Worm (Caenorhabditis elegans) whole organism, L1 larva: Measurements from ENCODE around the gene D1054.8.

ENCODE experiments used
- ama-1 ChIP-seq: fragments of 150-350 bp; optimal IDR thresholded peaks from 2 replicates; lab custom pipeline; 2014
- blmp-1 ChIP-seq: fragments of 150-350 bp; optimal IDR thresholded peaks from 2 replicates; lab custom pipeline; 2014; ENCODE audit warnings: missing biosample characterization, missing genetic modification characterization
- ceh-82 ChIP-seq, 3 experiments: fragments of 150-350 bp in 1 of 3; sonication (generic microtip) in 2 of 3; optimal IDR thresholded peaks; 2 replicates each; lab custom pipeline; 2014 to 2017; ENCODE audit warnings: missing biosample characterization in 3 of 3, missing genetic modification characterization in 3 of 3
- ceh-88 ChIP-seq: fragments of 200-800 bp; sonication (Bioruptor generic); IDR thresholded peaks from 2 replicates; pipeline ENCODE4 v1.3.6; 2022; ENCODE audit warnings: missing genetic modification characterization, missing compliant biosample characterization
- dpl-1 ChIP-seq, 3 experiments: fragments of 150-350 bp in 2 of 3; sonication (generic microtip) in 1 of 3; optimal IDR thresholded peaks; 2 replicates each; lab custom pipeline; 2014 to 2017; ENCODE audit warnings: missing biosample characterization in 3 of 3, missing genetic modification characterization in 3 of 3, missing genetic modification reagents in 3 of 3
- dsc-1 ChIP-seq: sonication (generic microtip); optimal IDR thresholded peaks from 2 replicates; lab custom pipeline; 2016; ENCODE audit warnings: mild to moderate bottlenecking, missing genetic modification characterization, missing compliant biosample characterization
- efl-1 ChIP-seq, 4 experiments: fragments of 150-350 bp; optimal IDR thresholded peaks in 3 of 4; peaks in 1 of 4; 1 replicate in 1 of 4; 2 replicates in 3 of 4; lab custom pipeline; 2014; ENCODE audit warnings: missing biosample characterization in 2 of 4, missing genetic modification characterization in 2 of 4, missing genetic modification reagents in 2 of 4
- efl-3 ChIP-seq: fragments of 200-800 bp; sonication (Bioruptor generic); optimal IDR thresholded peaks from 2 replicates; lab custom pipeline; 2018; ENCODE audit warnings: mild to moderate bottlenecking, missing genetic modification characterization, missing compliant biosample characterization
- egl-13 ChIP-seq: sonication (generic microtip); optimal IDR thresholded peaks from 2 replicates; lab custom pipeline; 2016; ENCODE audit warnings: missing genotype, missing genetic modification reagents, missing genetic modification characterization, missing compliant biosample characterization
- egl-27 ChIP-seq, 2 experiments: fragments of 150-350 bp in 1 of 2; sonication (generic microtip); optimal IDR thresholded peaks; 3 replicates each; lab custom pipeline; 2017 to 2018; ENCODE audit warnings: missing biosample characterization in 2 of 2, missing genetic modification characterization in 2 of 2, missing genetic modification reagents in 2 of 2
- elt-2 ChIP-seq: sonication (generic microtip); optimal IDR thresholded peaks from 2 replicates; lab custom pipeline; 2016; ENCODE audit warnings: missing genetic modification characterization, mild to moderate bottlenecking, inconsistent platforms, missing compliant biosample characterization, missing genetic modification reagents
- fkh-4 ChIP-seq: sonication (generic microtip); optimal IDR thresholded peaks from 2 replicates; lab custom pipeline; 2016; ENCODE audit warnings: missing compliant biosample characterization, missing genetic modification characterization, borderline replicate concordance
- hlh-17 ChIP-seq: fragments of 200-800 bp; sonication (Bioruptor generic); optimal IDR thresholded peaks from 2 replicates; lab custom pipeline; 2018; ENCODE audit warnings: missing genetic modification characterization, mild to moderate bottlenecking, missing compliant biosample characterization, moderate library complexity, borderline replicate concordance
- hlh-4 ChIP-seq: sonication (generic microtip); optimal IDR thresholded peaks from 2 replicates; lab custom pipeline; 2016; ENCODE audit warnings: mild to moderate bottlenecking, missing genetic modification characterization, missing compliant biosample characterization
- jun-1 ChIP-seq: fragments of 150-350 bp; optimal IDR thresholded peaks from 2 replicates; lab custom pipeline; 2014; ENCODE audit warnings: missing biosample characterization, missing genetic modification reagents, missing genetic modification characterization
- lin-13 ChIP-seq: fragments of 150-350 bp; optimal IDR thresholded peaks from 2 replicates; lab custom pipeline; 2014; ENCODE audit warnings: missing biosample characterization, missing genetic modification reagents, missing genetic modification characterization
- lin-14 ChIP-seq: fragments of 200-800 bp; sonication (Bioruptor generic); optimal IDR thresholded peaks from 2 replicates; lab custom pipeline; 2018; ENCODE audit warnings: mild to moderate bottlenecking, missing genetic modification characterization, moderate library complexity, missing compliant biosample characterization
- lin-35 ChIP-seq, 2 experiments: fragments of 150-350 bp; optimal IDR thresholded peaks; 2 replicates each; lab custom pipeline; 2014; ENCODE audit warnings: missing biosample characterization in 2 of 2, missing genetic modification characterization in 2 of 2, missing genetic modification reagents in 2 of 2
- lsy-2 ChIP-seq, 2 experiments: fragments of 150-350 bp; optimal IDR thresholded peaks; 2 replicates each; lab custom pipeline; 2014; ENCODE audit warnings: missing biosample characterization in 2 of 2, missing genetic modification characterization in 2 of 2
- mab-9 ChIP-seq: fragments of 200-800 bp; sonication (Bioruptor generic); IDR thresholded peaks from 2 replicates; pipeline ENCODE4 v1.3.6; 2022; ENCODE audit warnings: missing genetic modification reagents, missing genetic modification characterization, missing compliant biosample characterization
- mep-1 ChIP-seq: fragments of 150-350 bp; optimal IDR thresholded peaks from 2 replicates; lab custom pipeline; 2014; ENCODE audit warnings: missing biosample characterization, missing genetic modification characterization
- nhr-11 ChIP-seq: fragments of 150-350 bp; optimal IDR thresholded peaks from 2 replicates; lab custom pipeline; 2014; ENCODE audit warnings: missing biosample characterization, missing genetic modification characterization
- nhr-12 ChIP-seq: sonication (generic microtip); optimal IDR thresholded peaks from 2 replicates; lab custom pipeline; 2017; ENCODE audit warnings: missing biosample characterization, missing genetic modification characterization
- nhr-19 ChIP-seq: fragments of 200-800 bp; sonication (Bioruptor generic); conservative IDR thresholded peaks from 2 replicates; pipeline ENCODE4 v1.3.6; 2022; ENCODE audit warnings: missing genetic modification characterization, missing compliant biosample characterization
- nhr-71 ChIP-seq: sonication (generic microtip); optimal IDR thresholded peaks from 2 replicates; lab custom pipeline; 2016; ENCODE audit warnings: mild to moderate bottlenecking, missing genetic modification characterization, moderate library complexity, missing compliant biosample characterization
- nhr-84 ChIP-seq: sonication (generic microtip); optimal IDR thresholded peaks from 2 replicates; lab custom pipeline; 2017; ENCODE audit warnings: missing biosample characterization, missing genetic modification characterization
- nhr-85 ChIP-seq: sonication (generic microtip); peaks from one replicate; lab custom pipeline; 2016; ENCODE audit warnings: missing genetic modification characterization, inconsistent platforms, missing compliant biosample characterization
- pag-3 ChIP-seq: sonication (generic microtip); optimal IDR thresholded peaks from 2 replicates; lab custom pipeline; 2017; ENCODE audit warnings: missing genetic modification characterization, mild to moderate bottlenecking, missing compliant biosample characterization, antibody characterized with exemption, borderline replicate concordance; ENCODE audit not compliant: insufficient read depth
- pqm-1 ChIP-seq: sonication (generic microtip); optimal IDR thresholded peaks from 3 replicates; lab custom pipeline; 2017; ENCODE audit warnings: missing biosample characterization, missing genetic modification characterization
- skn-1 ChIP-seq: fragments of 150-350 bp; optimal IDR thresholded peaks from 2 replicates; lab custom pipeline; 2014; ENCODE audit warnings: missing biosample characterization, missing genetic modification characterization
- snpc-4 ChIP-seq: fragments of 150-350 bp; optimal IDR thresholded peaks from 2 replicates; lab custom pipeline; 2014; ENCODE audit warnings: missing biosample characterization, missing genetic modification characterization
- sptf-1 ChIP-seq: fragments of 150-350 bp; optimal IDR thresholded peaks from 2 replicates; lab custom pipeline; 2014; ENCODE audit warnings: missing biosample characterization, missing genetic modification characterization
- sup-37 ChIP-seq: fragments of 200-800 bp; sonication (Bioruptor generic); optimal IDR thresholded peaks from 2 replicates; lab custom pipeline; 2018; ENCODE audit warnings: mild to moderate bottlenecking, missing genetic modification characterization, missing compliant biosample characterization
- swsn-7 ChIP-seq: sonication (generic microtip); optimal IDR thresholded peaks from 2 replicates; lab custom pipeline; 2016; ENCODE audit warnings: missing genetic modification characterization, missing compliant biosample characterization
- tbx-2 ChIP-seq: sonication (generic microtip); optimal IDR thresholded peaks from 2 replicates; lab custom pipeline; 2016; ENCODE audit warnings: missing genetic modification characterization, missing compliant biosample characterization
- unc-30 ChIP-seq: sonication (generic microtip); optimal IDR thresholded peaks from 2 replicates; lab custom pipeline; 2017; ENCODE audit warnings: missing biosample characterization, missing genetic modification characterization
- unc-62 ChIP-seq: fragments of 150-350 bp; optimal IDR thresholded peaks from 2 replicates; lab custom pipeline; 2014; ENCODE audit warnings: missing biosample characterization, missing genetic modification reagents, missing genetic modification characterization
- xbp-1 ChIP-seq: sonication (generic microtip); optimal IDR thresholded peaks from 2 replicates; lab custom pipeline; 2016; ENCODE audit warnings: missing genetic modification characterization, missing compliant biosample characterization

The D1054.8 gene

ce11 chrV:10770026-10770425 lies 14.1 kb upstream of the D1054.8 start, which contains the start of the genes D1054.1 and pas-2:
TSS of gene D1054.1 (minus strand) at chrV:10770217.
TSS of gene pas-2 (plus strand) at chrV:10770368.
- peak; percentile 92 for TF ChIP-seq skn-1
- TF ChIP-seq lin-14 (GFP tag; lab: Kevin White, UChicago): peak; percentile 54
- no peak for TF ChIP-seq ama-1
- peak; percentile 22 to 34 for TF ChIP-seq lin-35 (GFP tag; optimal IDR thresholded peaks at IDR 0.05; lab: Kevin White, UChicago)
- peak in 1 of 2 experiments; percentile 24 for TF ChIP-seq efl-1 (optimal IDR thresholded peaks at IDR 0.05; lab: Kevin White, UChicago)
- TF ChIP-seq efl-1 (GFP tag; optimal IDR thresholded peaks at IDR 0.05 in 1 of 2; lab: Kevin White, UChicago): peak in 1 of 2 experiments; percentile 3
- TF ChIP-seq blmp-1 (tag; lab: Kevin White, UChicago): peak; percentile 45
- TF ChIP-seq ceh-88 (GFP tag; lab: Robert Waterston, UW): no peak
- peak; percentile 45 for TF ChIP-seq mep-1
- no peak for TF ChIP-seq lin-13 (GFP tag; lab: Kevin White, UChicago)
- peak in 1 of 2 experiments; percentile 41 for TF ChIP-seq lsy-2 (tag; optimal IDR thresholded peaks at IDR 0.05; lab: Kevin White, UChicago)
- no peak for TF ChIP-seq egl-13
- TF ChIP-seq snpc-4: peak; percentile 19
- peak in 2 of 3 experiments; percentile 1 to 37 for TF ChIP-seq dpl-1 (GFP tag; optimal IDR thresholded peaks at IDR 0.05; lab: Kevin White, UChicago)
- TF ChIP-seq nhr-12 (tag; lab: Kevin White, UChicago): no peak

ce11 chrV:10771390-10771789 lies 12.7 kb upstream of the D1054.8 start, which contains the start of gene D1054.3:
TSS of gene D1054.3 (plus strand) at chrV:10771451.
- TF ChIP-seq hlh-4: no peak
- TF ChIP-seq blmp-1 (tag; lab: Kevin White, UChicago): no peak
- TF ChIP-seq nhr-19 (GFP tag; lab: Robert Waterston, UW): no peak
- no peak for TF ChIP-seq pqm-1 (tag; lab: Kevin White, UChicago)
- TF ChIP-seq pag-3 (tag; lab: Kevin White, UChicago): no peak
- TF ChIP-seq efl-1 (optimal IDR thresholded peaks at IDR 0.05; lab: Kevin White, UChicago): no peak
- no peak for TF ChIP-seq efl-1 (GFP tag; optimal IDR thresholded peaks at IDR 0.05 in 1 of 2; lab: Kevin White, UChicago)
- no peak for TF ChIP-seq nhr-84

ce11 chrV:10773216-10773615 lies 10.9 kb upstream of the D1054.8 start:
- no peak for TF ChIP-seq fkh-4
- TF ChIP-seq nhr-85 (tag; lab: Kevin White, UChicago): peak; percentile 19
- TF ChIP-seq jun-1 (tag; lab: Kevin White, UChicago): no peak
- TF ChIP-seq swsn-7: no peak
- TF ChIP-seq, all 84 proteins: peak for 1

- TF ChIP-seq dsc-1: no peak
- peak; percentile 30 for TF ChIP-seq jun-1 (tag; lab: Kevin White, UChicago)
- peak; percentile 94 for TF ChIP-seq elt-2
- TF ChIP-seq pqm-1 (tag; lab: Kevin White, UChicago): no peak
Measured at ce11 chrV:10776528-10777055, 7.5 kb upstream of the D1054.8 start, which contains the start of gene D1054.5. TSS of gene D1054.5 (minus strand) at chrV:10776578.

ce11 chrV:10790921-10791320 lies 6.8 kb downstream of the D1054.8 start, which contains the start of gene D1054.9:
TSS of gene D1054.9 (minus strand) at chrV:10791057.
- TF ChIP-seq tbx-2 (tag; lab: Kevin White, UChicago) (no peak), jun-1 (tag; lab: Kevin White, UChicago) (no peak), sptf-1 (no peak), lin-13 (GFP tag; lab: Kevin White, UChicago) (no peak), pag-3 (tag; lab: Kevin White, UChicago) (no peak), nhr-85 (tag; lab: Kevin White, UChicago) (no peak), mab-9 (no peak), unc-30 (no peak), unc-62 (GFP tag; lab: Kevin White, UChicago) (no peak), nhr-11 (tag; lab: Kevin White, UChicago) (no peak)

- TF ChIP-seq nhr-84 (no peak), egl-13 (no peak), efl-3 (no peak), unc-62 (GFP tag; lab: Kevin White, UChicago) (no peak), sup-37 (GFP tag; lab: Kevin White, UChicago) (no peak), ceh-82 (tag; optimal IDR thresholded peaks at IDR 0.05; lab: Kevin White, UChicago) (no peak), lin-13 (GFP tag; lab: Kevin White, UChicago) (no peak), hlh-17 (no peak), jun-1 (tag; lab: Kevin White, UChicago) (no peak), xbp-1 (tag; lab: Kevin White, UChicago) (no peak), nhr-19 (GFP tag; lab: Robert Waterston, UW) (no peak), hlh-4 (no peak), egl-27 (tag; optimal IDR thresholded peaks at IDR 0.05; lab: Kevin White, UChicago) (no peak), nhr-71 (tag; lab: Kevin White, UChicago) (no peak)
Measured at ce11 chrV:10792775-10793174, 8.7 kb downstream of the D1054.8 start, which contains the start of gene D1054.10. TSS of gene D1054.10 (minus strand) at chrV:10792875.
